Worm (Caenorhabditis elegans) whole organism, L1 larva: Measurements from ENCODE around the gene fil-2.
A peak's percentile ranks its signal among the peaks of the same experiment; 100 is the strongest.

Experiments
- C04F5.9 ChIP-seq: sonication (generic microtip); optimal IDR thresholded peaks from 2 replicates; lab custom pipeline; 2016; ENCODE audit warnings: missing genetic modification characterization, missing compliant biosample characterization
- C16A3.4 ChIP-seq: fragments of 150-350 bp; optimal IDR thresholded peaks from 2 replicates; lab custom pipeline; 2014; ENCODE audit warnings: missing biosample characterization, missing genetic modification characterization
- F16B12.6 ChIP-seq: fragments of 150-350 bp; optimal IDR thresholded peaks from 2 replicates; lab custom pipeline; 2014; ENCODE audit warnings: missing biosample characterization, missing genetic modification characterization
- Y116A8C.19 ChIP-seq: sonication (generic microtip); optimal IDR thresholded peaks from 2 replicates; lab custom pipeline; 2016; ENCODE audit warnings: missing compliant biosample characterization, missing genetic modification characterization, borderline replicate concordance
- alr-1 ChIP-seq: fragments of 200-800 bp; sonication (Bioruptor generic); optimal IDR thresholded peaks from 2 replicates; lab custom pipeline; 2018; ENCODE audit warnings: borderline replicate concordance, mild to moderate bottlenecking, missing genetic modification characterization, missing compliant biosample characterization
- aly-2 ChIP-seq: fragments of 150-350 bp; optimal IDR thresholded peaks from 2 replicates; lab custom pipeline; 2014; ENCODE audit warnings: missing biosample characterization, missing genetic modification characterization
- blmp-1 ChIP-seq: fragments of 150-350 bp; optimal IDR thresholded peaks from 2 replicates; lab custom pipeline; 2014; ENCODE audit warnings: missing biosample characterization, missing genetic modification characterization
- ceh-63 ChIP-seq: fragments of 200-800 bp; sonication (Bioruptor generic); optimal IDR thresholded peaks from 2 replicates; lab custom pipeline; 2018; ENCODE audit warnings: mild to moderate bottlenecking, missing genetic modification characterization, missing compliant biosample characterization
- ceh-8 ChIP-seq: fragments of 200-800 bp; sonication (Bioruptor generic); optimal IDR thresholded peaks from 2 replicates; lab custom pipeline; 2018; ENCODE audit warnings: mild to moderate bottlenecking, missing genetic modification characterization, moderate library complexity, missing compliant biosample characterization
- ceh-82 ChIP-seq, 3 experiments: fragments of 150-350 bp in 1 of 3; sonication (generic microtip) in 2 of 3; optimal IDR thresholded peaks; 2 replicates each; lab custom pipeline; 2014 to 2017; ENCODE audit warnings: missing biosample characterization in 3 of 3, missing genetic modification characterization in 3 of 3
- ceh-90 ChIP-seq: sonication (generic microtip); optimal IDR thresholded peaks from 2 replicates; lab custom pipeline; 2016; ENCODE audit warnings: missing genetic modification characterization, missing compliant biosample characterization
- dpl-1 ChIP-seq, 3 experiments: fragments of 150-350 bp in 2 of 3; sonication (generic microtip) in 1 of 3; optimal IDR thresholded peaks; 2 replicates each; lab custom pipeline; 2014 to 2017; ENCODE audit warnings: missing biosample characterization in 3 of 3, missing genetic modification characterization in 3 of 3, missing genetic modification reagents in 3 of 3
- efl-1 ChIP-seq, 4 experiments: fragments of 150-350 bp; optimal IDR thresholded peaks in 3 of 4; peaks in 1 of 4; 1 replicate in 1 of 4; 2 replicates in 3 of 4; lab custom pipeline; 2014; ENCODE audit warnings: missing biosample characterization in 2 of 4, missing genetic modification characterization in 2 of 4, missing genetic modification reagents in 2 of 4
- egl-27 ChIP-seq, 2 experiments: fragments of 150-350 bp in 1 of 2; sonication (generic microtip); optimal IDR thresholded peaks; 3 replicates each; lab custom pipeline; 2017 to 2018; ENCODE audit warnings: missing biosample characterization in 2 of 2, missing genetic modification characterization in 2 of 2, missing genetic modification reagents in 2 of 2
- elt-2 ChIP-seq: sonication (generic microtip); optimal IDR thresholded peaks from 2 replicates; lab custom pipeline; 2016; ENCODE audit warnings: missing genetic modification characterization, mild to moderate bottlenecking, inconsistent platforms, missing compliant biosample characterization, missing genetic modification reagents
- elt-3 ChIP-seq, 6 experiments: fragments of 150-350 bp in 1 of 6; sonication (generic microtip); optimal IDR thresholded peaks; 2 replicates each; lab custom pipeline; 2017 to 2018; ENCODE audit warnings: missing biosample characterization in 6 of 6, missing genetic modification characterization in 6 of 6, inconsistent platforms in 1 of 6
- fkh-10 ChIP-seq: sonication (generic microtip); optimal IDR thresholded peaks from 2 replicates; lab custom pipeline; 2017; ENCODE audit warnings: missing biosample characterization, missing genetic modification reagents, missing genetic modification characterization
- fkh-4 ChIP-seq: sonication (generic microtip); optimal IDR thresholded peaks from 2 replicates; lab custom pipeline; 2016; ENCODE audit warnings: missing compliant biosample characterization, missing genetic modification characterization, borderline replicate concordance
- fkh-8 ChIP-seq: sonication (generic microtip); optimal IDR thresholded peaks from 2 replicates; lab custom pipeline; 2016; ENCODE audit warnings: mild to moderate bottlenecking, missing genetic modification characterization, missing compliant biosample characterization
- fos-1 ChIP-seq: fragments of 150-350 bp; optimal IDR thresholded peaks from 2 replicates; lab custom pipeline; 2014; ENCODE audit warnings: missing biosample characterization, missing genetic modification characterization
- grh-1 ChIP-seq: fragments of 200-800 bp; sonication (Bioruptor generic); IDR thresholded peaks from 2 replicates; pipeline ENCODE4 v1.3.6; 2022; ENCODE audit warnings: missing genetic modification reagents, missing genetic modification characterization, missing compliant biosample characterization
- hlh-17 ChIP-seq: fragments of 200-800 bp; sonication (Bioruptor generic); optimal IDR thresholded peaks from 2 replicates; lab custom pipeline; 2018; ENCODE audit warnings: missing genetic modification characterization, mild to moderate bottlenecking, missing compliant biosample characterization, moderate library complexity, borderline replicate concordance
- hlh-4 ChIP-seq: sonication (generic microtip); optimal IDR thresholded peaks from 2 replicates; lab custom pipeline; 2016; ENCODE audit warnings: mild to moderate bottlenecking, missing genetic modification characterization, missing compliant biosample characterization
- hpl-2 ChIP-seq: fragments of 150-350 bp; optimal IDR thresholded peaks from 2 replicates; lab custom pipeline; 2014; ENCODE audit warnings: missing biosample characterization, missing genetic modification reagents, missing genetic modification characterization
- jun-1 ChIP-seq: fragments of 150-350 bp; optimal IDR thresholded peaks from 2 replicates; lab custom pipeline; 2014; ENCODE audit warnings: missing biosample characterization, missing genetic modification reagents, missing genetic modification characterization
- lin-14 ChIP-seq: fragments of 200-800 bp; sonication (Bioruptor generic); optimal IDR thresholded peaks from 2 replicates; lab custom pipeline; 2018; ENCODE audit warnings: mild to moderate bottlenecking, missing genetic modification characterization, moderate library complexity, missing compliant biosample characterization
- lin-35 ChIP-seq, 2 experiments: fragments of 150-350 bp; optimal IDR thresholded peaks; 2 replicates each; lab custom pipeline; 2014; ENCODE audit warnings: missing biosample characterization in 2 of 2, missing genetic modification characterization in 2 of 2, missing genetic modification reagents in 2 of 2
- lin-39 ChIP-seq: fragments of 150-350 bp; optimal IDR thresholded peaks from 2 replicates; lab custom pipeline; 2014; ENCODE audit warnings: missing biosample characterization, missing genetic modification reagents, missing genetic modification characterization
- lsy-2 ChIP-seq, 2 experiments: fragments of 150-350 bp; optimal IDR thresholded peaks; 2 replicates each; lab custom pipeline; 2014; ENCODE audit warnings: missing biosample characterization in 2 of 2, missing genetic modification characterization in 2 of 2
- mef-2 ChIP-seq: fragments of 150-350 bp; optimal IDR thresholded peaks from 2 replicates; lab custom pipeline; 2014; ENCODE audit warnings: missing biosample characterization, missing genetic modification characterization
- nhr-11 ChIP-seq: fragments of 150-350 bp; optimal IDR thresholded peaks from 2 replicates; lab custom pipeline; 2014; ENCODE audit warnings: missing biosample characterization, missing genetic modification characterization
- nhr-12 ChIP-seq: sonication (generic microtip); optimal IDR thresholded peaks from 2 replicates; lab custom pipeline; 2017; ENCODE audit warnings: missing biosample characterization, missing genetic modification characterization
- nhr-19 ChIP-seq: fragments of 200-800 bp; sonication (Bioruptor generic); conservative IDR thresholded peaks from 2 replicates; pipeline ENCODE4 v1.3.6; 2022; ENCODE audit warnings: missing genetic modification characterization, missing compliant biosample characterization
- nhr-20 ChIP-seq: sonication (generic microtip); optimal IDR thresholded peaks from 2 replicates; lab custom pipeline; 2016; ENCODE audit warnings: mild to moderate bottlenecking, missing genetic modification characterization, missing compliant biosample characterization
- nhr-237 ChIP-seq: fragments of 150-350 bp; optimal IDR thresholded peaks from 2 replicates; lab custom pipeline; 2014; ENCODE audit warnings: missing biosample characterization, missing genetic modification characterization
- nhr-28 ChIP-seq: fragments of 150-350 bp; optimal IDR thresholded peaks from 2 replicates; lab custom pipeline; 2014; ENCODE audit warnings: missing biosample characterization, missing genetic modification characterization
- nhr-71 ChIP-seq: sonication (generic microtip); optimal IDR thresholded peaks from 2 replicates; lab custom pipeline; 2016; ENCODE audit warnings: mild to moderate bottlenecking, missing genetic modification characterization, moderate library complexity, missing compliant biosample characterization
- nhr-76 ChIP-seq: sonication (generic microtip); optimal IDR thresholded peaks from 2 replicates; lab custom pipeline; 2017; ENCODE audit warnings: missing biosample characterization, missing genetic modification characterization
- nhr-77 ChIP-seq: fragments of 150-350 bp; optimal IDR thresholded peaks from 2 replicates; lab custom pipeline; 2014; ENCODE audit warnings: missing biosample characterization, missing genetic modification characterization
- nhr-90 ChIP-seq: sonication (generic microtip); optimal IDR thresholded peaks from 2 replicates; lab custom pipeline; 2016; ENCODE audit warnings: mild to moderate bottlenecking, missing genetic modification characterization, missing compliant biosample characterization; ENCODE audit not compliant: poor library complexity
- pax-3 ChIP-seq: fragments of 200-800 bp; sonication (Bioruptor generic); optimal IDR thresholded peaks from 2 replicates; lab custom pipeline; 2018; ENCODE audit warnings: mild to moderate bottlenecking, missing genetic modification characterization, moderate library complexity, missing compliant biosample characterization
- pqm-1 ChIP-seq: sonication (generic microtip); optimal IDR thresholded peaks from 3 replicates; lab custom pipeline; 2017; ENCODE audit warnings: missing biosample characterization, missing genetic modification characterization
- rnt-1 ChIP-seq: sonication (generic microtip); optimal IDR thresholded peaks from 2 replicates; lab custom pipeline; 2016; ENCODE audit warnings: mild to moderate bottlenecking, missing genetic modification characterization, moderate library complexity, missing compliant biosample characterization
- skn-1 ChIP-seq: fragments of 150-350 bp; optimal IDR thresholded peaks from 2 replicates; lab custom pipeline; 2014; ENCODE audit warnings: missing biosample characterization, missing genetic modification characterization
- sox-4 ChIP-seq: sonication (generic microtip); optimal IDR thresholded peaks from 2 replicates; lab custom pipeline; 2016; ENCODE audit warnings: missing genetic modification characterization, missing compliant biosample characterization
- sptf-1 ChIP-seq: fragments of 150-350 bp; optimal IDR thresholded peaks from 2 replicates; lab custom pipeline; 2014; ENCODE audit warnings: missing biosample characterization, missing genetic modification characterization
- sup-37 ChIP-seq: fragments of 200-800 bp; sonication (Bioruptor generic); optimal IDR thresholded peaks from 2 replicates; lab custom pipeline; 2018; ENCODE audit warnings: mild to moderate bottlenecking, missing genetic modification characterization, missing compliant biosample characterization
- tbx-2 ChIP-seq: sonication (generic microtip); optimal IDR thresholded peaks from 2 replicates; lab custom pipeline; 2016; ENCODE audit warnings: missing genetic modification characterization, missing compliant biosample characterization
- unc-130 ChIP-seq: fragments of 150-350 bp; optimal IDR thresholded peaks from 2 replicates; lab custom pipeline; 2017; ENCODE audit warnings: missing biosample characterization, missing genetic modification characterization, inconsistent platforms
- unc-62 ChIP-seq: fragments of 150-350 bp; optimal IDR thresholded peaks from 2 replicates; lab custom pipeline; 2014; ENCODE audit warnings: missing biosample characterization, missing genetic modification reagents, missing genetic modification characterization
- vab-15 ChIP-seq: sonication (generic microtip); optimal IDR thresholded peaks from 2 replicates; lab custom pipeline; 2017; ENCODE audit warnings: missing genotype, mild to moderate bottlenecking, missing genetic modification characterization, missing compliant biosample characterization
- zip-4 ChIP-seq: fragments of 200-800 bp; sonication (Bioruptor generic); optimal IDR thresholded peaks from 2 replicates; lab custom pipeline; 2018; ENCODE audit warnings: mild to moderate bottlenecking, missing genetic modification characterization, moderate library complexity, missing compliant biosample characterization
- ztf-4 ChIP-seq: fragments of 150-350 bp; optimal IDR thresholded peaks from 2 replicates; lab custom pipeline; 2014; ENCODE audit warnings: missing biosample characterization, missing genetic modification characterization

Gene fil-2

DNA sequence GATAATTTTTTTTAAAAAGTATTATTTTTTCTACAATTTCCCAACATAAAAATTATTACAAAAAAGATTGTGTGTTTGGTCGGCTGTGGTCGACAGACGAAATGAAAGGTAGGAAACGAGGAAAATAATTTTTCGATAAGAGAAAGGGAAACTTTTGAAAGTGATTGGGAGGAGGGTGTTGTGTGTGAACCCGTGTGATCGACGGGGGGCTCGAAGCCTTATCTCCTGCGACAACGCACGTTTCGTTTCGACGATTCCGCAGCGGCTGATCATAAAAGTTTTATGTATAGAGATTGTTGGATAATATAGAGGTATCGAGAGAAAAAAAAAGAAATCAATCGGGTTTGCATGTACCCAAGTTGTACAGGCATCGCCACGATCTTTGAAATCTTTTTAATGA, 35.6 kb upstream of the fil-2 start:
- TF ChIP-seq nhr-28 (tag; lab: Kevin White, UChicago): no peak
- TF ChIP-seq ztf-4 (tag; lab: Kevin White, UChicago): no peak
- TF ChIP-seq mef-2 (tag; lab: Kevin White, UChicago): no peak
- TF ChIP-seq sptf-1: no peak
- TF ChIP-seq nhr-76: no peak
- TF ChIP-seq fkh-10 (GFP tag; lab: Kevin White, UChicago): no peak
- TF ChIP-seq C16A3.4: no peak
- TF ChIP-seq fkh-8: no peak
- TF ChIP-seq jun-1: no peak
- no peak for TF ChIP-seq ceh-63 (GFP tag; lab: Kevin White, UChicago)
- TF ChIP-seq pax-3: no peak
- no peak for TF ChIP-seq lin-39 (tag; lab: Kevin White, UChicago)
- no peak for TF ChIP-seq Y116A8C.19 (tag; lab: Kevin White, UChicago)
- TF ChIP-seq unc-62: no peak
- no peak for TF ChIP-seq egl-27 (tag; optimal IDR thresholded peaks at IDR 0.05; lab: Kevin White, UChicago)
- TF ChIP-seq skn-1 (tag; lab: Kevin White, UChicago): no peak
- TF ChIP-seq rnt-1: peak; percentile 24
- TF ChIP-seq aly-2: no peak
- TF ChIP-seq blmp-1 (tag; lab: Kevin White, UChicago): peak; percentile 87
- TF ChIP-seq elt-3 (tag; optimal IDR thresholded peaks at IDR 0.05; lab: Kevin White, UChicago): peak in 2 of 6 experiments; percentile 51
- TF ChIP-seq elt-2: peak; percentile 88
- TF ChIP-seq sox-4 (tag; lab: Kevin White, UChicago): no peak
- TF ChIP-seq nhr-19: peak; percentile 18; the same call in 1 of the 2 replicates
- TF ChIP-seq vab-15: no peak
- TF ChIP-seq grh-1 (GFP tag; lab: Robert Waterston, UW): no peak
- TF ChIP-seq nhr-90 (tag; lab: Kevin White, UChicago): peak; percentile 46
- no peak for TF ChIP-seq efl-1 (optimal IDR thresholded peaks at IDR 0.05; lab: Kevin White, UChicago)
- TF ChIP-seq efl-1 (GFP tag; optimal IDR thresholded peaks at IDR 0.05 in 1 of 2; lab: Kevin White, UChicago): no peak
- TF ChIP-seq nhr-71 (tag; lab: Kevin White, UChicago): peak; percentile 57
- no peak for TF ChIP-seq nhr-11 (tag; lab: Kevin White, UChicago)
- no peak for TF ChIP-seq tbx-2 (tag; lab: Kevin White, UChicago)
- TF ChIP-seq hlh-17 (GFP tag; lab: Kevin White, UChicago): no peak
- no peak for TF ChIP-seq F16B12.6 (tag; lab: Kevin White, UChicago)
- TF ChIP-seq sup-37: no peak
- no peak for TF ChIP-seq fkh-4 (tag; lab: Kevin White, UChicago)
- TF ChIP-seq nhr-12 (tag; lab: Kevin White, UChicago): no peak
- no peak for TF ChIP-seq ceh-82 (tag; optimal IDR thresholded peaks at IDR 0.05; lab: Kevin White, UChicago)
- TF ChIP-seq nhr-20 (tag; lab: Kevin White, UChicago): peak; percentile 65
- no peak for TF ChIP-seq C04F5.9 (tag; lab: Kevin White, UChicago)
- TF ChIP-seq ceh-90 (tag; lab: Kevin White, UChicago): no peak
- TF ChIP-seq nhr-237 (tag; lab: Kevin White, UChicago): no peak
- no peak for TF ChIP-seq zip-4 (GFP tag; lab: Kevin White, UChicago)
- TF ChIP-seq lin-35 (GFP tag; optimal IDR thresholded peaks at IDR 0.05; lab: Kevin White, UChicago): no peak
- no peak for TF ChIP-seq alr-1 (tag; lab: Kevin White, UChicago)
- TF ChIP-seq fos-1: no peak
- TF ChIP-seq hlh-4 (tag; lab: Kevin White, UChicago): no peak
- peak; percentile 69 for TF ChIP-seq lin-14
- TF ChIP-seq hpl-2: no peak
- TF ChIP-seq ceh-8: no peak
- no peak for TF ChIP-seq nhr-77
- no peak for TF ChIP-seq dpl-1 (GFP tag; optimal IDR thresholded peaks at IDR 0.05; lab: Kevin White, UChicago)
- no peak for TF ChIP-seq pqm-1 (tag; lab: Kevin White, UChicago)
- TF ChIP-seq lsy-2 (tag; optimal IDR thresholded peaks at IDR 0.05; lab: Kevin White, UChicago): no peak
- TF ChIP-seq unc-130 (tag; lab: Kevin White, UChicago): peak; percentile 52
